Worm (Caenorhabditis elegans): ENCODE results near the gene T16G12.13.

- TF ChIP-seq rpc-1 (optimal IDR thresholded peaks at IDR 0.05) (no peak), rpc-1 (tag; optimal IDR thresholded peaks at IDR 0.05) (no peak), unc-62 (GFP tag; optimal IDR thresholded peaks at IDR 0.05) (no peak), dpl-1 (GFP tag; optimal IDR thresholded peaks at IDR 0.05) (no peak), ztf-22 (GFP tag; optimal IDR thresholded peaks at IDR 0.05) (no peak)
Observed at ce11 chrIII:10037150-10037549, 23.5 kb upstream of the T16G12.13 start, which contains the start of gene M04D8.7.

Measured in whole organism, young adult.